Worm (Caenorhabditis elegans) whole organism, late embryonic: ENCODE measurements around the gene ebp-1.

ENCODE experiments used
- ets-4 ChIP-seq: sonication (generic microtip); optimal IDR thresholded peaks from 2 replicates; lab custom pipeline; 2016; ENCODE audit warnings: missing genetic modification characterization, missing compliant biosample characterization
- hlh-8 ChIP-seq: sonication (generic microtip); optimal IDR thresholded peaks from 2 replicates; lab custom pipeline; 2016; ENCODE audit warnings: missing genotype, missing genetic modification characterization, missing compliant biosample characterization

- TF ChIP-seq hlh-8 (tag; lab: Kevin White, UChicago) = no peak
- TF ChIP-seq ets-4 (tag; lab: Kevin White, UChicago) = no peak
These were observed 26.1 kb upstream of the ebp-1 start, which contains the start of gene srh-134 for ce11 chrV:18017226-18017625.
